Worm (Caenorhabditis elegans) whole organism, young adult: Measurements from ENCODE around the gene ZC168.2.

ENCODE experiments used
- Y79H2A.3 ChIP-seq: fragments of 200-800 bp; sonication (Bioruptor generic); conservative IDR thresholded peaks from 2 replicates; pipeline ENCODE4 v1.3.6; 2022; ENCODE audit warnings: missing genetic modification reagents, missing genetic modification characterization, missing compliant biosample characterization
- him-1 ChIP-seq: sonication (generic microtip); optimal IDR thresholded peaks from 2 replicates; lab custom pipeline; 2016; ENCODE audit warnings: missing genotype, missing genetic modification reagents, missing genetic modification characterization, missing compliant biosample characterization
- hmg-20 ChIP-seq: fragments of 200-800 bp; sonication (Bioruptor generic); IDR thresholded peaks from 2 replicates; pipeline ENCODE4 v1.3.6; 2022; ENCODE audit warnings: missing genetic modification reagents, missing genetic modification characterization, missing compliant biosample characterization
- nhr-90 ChIP-seq: sonication (generic microtip); optimal IDR thresholded peaks from 2 replicates; lab custom pipeline; 2016; ENCODE audit warnings: missing genotype, mild to moderate bottlenecking, missing genetic modification characterization, missing compliant biosample characterization
- rpc-1 ChIP-seq, 2 experiments: fragments of 150-350 bp in 1 of 2; sonication (generic microtip) in 1 of 2; optimal IDR thresholded peaks; 2 replicates each; lab custom pipeline; 2014 to 2018; ENCODE audit warnings: missing biosample characterization in 1 of 2, missing genetic modification characterization in 1 of 2, missing genetic modification reagents in 1 of 2, missing genotype in 1 of 2
- ztf-22 ChIP-seq: fragments of 200-800 bp; sonication (Bioruptor generic); optimal IDR thresholded peaks from 2 replicates; lab custom pipeline; 2018; ENCODE audit warnings: mild to moderate bottlenecking, missing genetic modification characterization, moderate library complexity, missing compliant biosample characterization

- TF ChIP-seq ztf-22 (no peak), him-1 (tag; lab: Kevin White, UChicago) (no peak), hmg-20 (GFP tag; lab: Robert Waterston, UW) (no peak), nhr-90 (tag; lab: Kevin White, UChicago) (no peak), Y79H2A.3 (GFP tag; lab: Robert Waterston, UW) (no peak), rpc-1 (optimal IDR thresholded peaks at IDR 0.05; lab: Kevin White, UChicago) (no peak), rpc-1 (tag; optimal IDR thresholded peaks at IDR 0.05; lab: Kevin White, UChicago) (no peak)
Observed at ce11 chrIV:10777600-10777999, 49.8 kb downstream of the ZC168.2 start.
